Fruit fly (Drosophila melanogaster) whole organism, embryonic: ENCODE measurements around the gene MESR3.

Experiments
- B-H1 ChIP-seq: fragments of 200-800 bp; sonication (Bioruptor generic); IDR thresholded peaks from 3 replicates; pipeline ENCODE4 v1.3.6; 2022; ENCODE audit warnings: missing biosample characterization, missing genetic modification characterization
- B-H2 ChIP-seq: fragments of 200-800 bp; sonication (Bioruptor generic); optimal IDR thresholded peaks from 2 replicates; lab custom pipeline; 2018; ENCODE audit warnings: missing biosample characterization, mild to moderate bottlenecking, missing genetic modification characterization
- BEAF-32 ChIP-seq: fragments of 200-800 bp; sonication (Bioruptor generic); optimal IDR thresholded peaks from 3 replicates; lab custom pipeline; 2017; ENCODE audit warnings: missing biosample characterization, missing genetic modification characterization, mild to moderate bottlenecking, moderate library complexity, missing genetic modification reagents
- CG11456 ChIP-seq: fragments of 200-800 bp; sonication (Bioruptor generic); IDR thresholded peaks from 3 replicates; pipeline ENCODE4 v1.3.6; 2022; ENCODE audit warnings: missing biosample characterization, missing genetic modification characterization
- CG14710 ChIP-seq: fragments of 200-800 bp; sonication (Bioruptor generic); optimal IDR thresholded peaks from 3 replicates; lab custom pipeline; 2019; ENCODE audit warnings: missing biosample characterization, mild to moderate bottlenecking, missing genetic modification characterization, moderate library complexity
- CG15514 ChIP-seq: fragments of 200-800 bp; sonication (Bioruptor generic); optimal IDR thresholded peaks from 3 replicates; lab custom pipeline; 2017; ENCODE audit warnings: missing biosample characterization, missing genetic modification characterization, mild to moderate bottlenecking, moderate library complexity, missing genetic modification reagents
- CG1603 ChIP-seq: fragments of 200-800 bp; sonication (Bioruptor generic); optimal IDR thresholded peaks from 2 replicates; lab custom pipeline; 2019; ENCODE audit warnings: missing biosample characterization, mild to moderate bottlenecking, missing genetic modification characterization, moderate library complexity
- CG1647 ChIP-seq: fragments of 200-800 bp; sonication (Bioruptor generic); optimal IDR thresholded peaks from 3 replicates; lab custom pipeline; 2016; ENCODE audit warnings: missing biosample characterization, missing genetic modification characterization
- CG17802 ChIP-seq: fragments of 200-800 bp; sonication (Bioruptor generic); optimal IDR thresholded peaks from 2 replicates; lab custom pipeline; 2018; ENCODE audit warnings: missing biosample characterization, mild to moderate bottlenecking, missing genetic modification characterization, moderate library complexity
- CG17912 ChIP-seq: fragments of 200-800 bp; sonication (Bioruptor generic); optimal IDR thresholded peaks from 2 replicates; lab custom pipeline; 2018; ENCODE audit warnings: missing biosample characterization, mild to moderate bottlenecking, missing genetic modification characterization
- CG2129 ChIP-seq: fragments of 200-800 bp; sonication (Bioruptor generic); IDR thresholded peaks from 2 replicates; pipeline ENCODE4 v1.3.6; 2022; ENCODE audit warnings: missing biosample characterization, missing genetic modification characterization; ENCODE audit not compliant: partially characterized antibody
- CG32772 ChIP-seq: fragments of 200-800 bp; sonication (Bioruptor generic); IDR thresholded peaks from 2 replicates; pipeline ENCODE4 v1.3.6; 2022; ENCODE audit warnings: missing biosample characterization, missing genetic modification characterization
- CG3281 ChIP-seq: fragments of 200-800 bp; sonication (Bioruptor generic); optimal IDR thresholded peaks from 3 replicates; lab custom pipeline; 2017; ENCODE audit warnings: missing biosample characterization, mild to moderate bottlenecking, missing genetic modification characterization
- CG4360 ChIP-seq: fragments of 200-800 bp; sonication (Bioruptor generic); IDR thresholded peaks from 2 replicates; pipeline ENCODE4 v1.3.6; 2022; ENCODE audit warnings: missing biosample characterization, missing genetic modification characterization
- CG4404 ChIP-seq: fragments of 200-800 bp; sonication (Bioruptor generic); IDR thresholded peaks from 2 replicates; pipeline ENCODE4 v1.3.6; 2022; ENCODE audit warnings: missing biosample characterization, missing genetic modification characterization
- CG5245 ChIP-seq: fragments of 200-800 bp; sonication (Bioruptor generic); optimal IDR thresholded peaks from 3 replicates; lab custom pipeline; 2016; ENCODE audit warnings: missing biosample characterization, missing genetic modification characterization
- CG6765 ChIP-seq: fragments of 200-800 bp; sonication (Bioruptor generic); optimal IDR thresholded peaks from 3 replicates; lab custom pipeline; 2017; ENCODE audit warnings: missing biosample characterization, mild to moderate bottlenecking, missing genetic modification characterization
- CG6854 ChIP-seq: fragments of 200-800 bp; sonication (Bioruptor generic); optimal IDR thresholded peaks from 3 replicates; lab custom pipeline; 2017; ENCODE audit warnings: missing biosample characterization, mild to moderate bottlenecking, missing genetic modification characterization
- CHES-1-like ChIP-seq: fragments of 200-800 bp; sonication (Bioruptor generic); optimal IDR thresholded peaks from 2 replicates; lab custom pipeline; 2016; ENCODE audit warnings: missing biosample characterization, missing genetic modification characterization
- CoRest ChIP-seq: fragments of 200-800 bp; sonication (Bioruptor generic); optimal IDR thresholded peaks from 3 replicates; lab custom pipeline; 2018; ENCODE audit warnings: missing biosample characterization, mild to moderate bottlenecking, missing genetic modification characterization, moderate library complexity
- D19A ChIP-seq: fragments of 200-800 bp; optimal IDR thresholded peaks from 3 replicates; lab custom pipeline; 2019; ENCODE audit warnings: missing biosample characterization, mild to moderate bottlenecking, missing genetic modification characterization, moderate library complexity
- Ets65A ChIP-seq: fragments of 200-800 bp; sonication (Bioruptor generic); peaks from one replicate; lab custom pipeline; 2016; ENCODE audit warnings: missing biosample characterization, missing genetic modification characterization
- Hand ChIP-seq: fragments of 200-800 bp; sonication (Bioruptor generic); optimal IDR thresholded peaks from 2 replicates; lab custom pipeline; 2017; ENCODE audit warnings: mild to moderate bottlenecking, missing biosample characterization, missing genetic modification reagents, missing genetic modification characterization
- Jarid2 ChIP-seq: fragments of 200-800 bp; sonication (Bioruptor generic); optimal IDR thresholded peaks from 3 replicates; lab custom pipeline; 2017; ENCODE audit warnings: mild to moderate bottlenecking, missing biosample characterization, missing genetic modification reagents, missing genetic modification characterization
- Mad ChIP-seq: fragments of 200-800 bp; sonication (Bioruptor generic); optimal IDR thresholded peaks from 2 replicates; lab custom pipeline; 2016; ENCODE audit warnings: missing biosample characterization, missing genetic modification characterization
- Nf-YB ChIP-seq: fragments of 200-800 bp; sonication (Bioruptor generic); optimal IDR thresholded peaks from 3 replicates; lab custom pipeline; 2019; ENCODE audit warnings: missing biosample characterization, mild to moderate bottlenecking, missing genetic modification characterization, moderate library complexity
- Optix ChIP-seq: fragments of 200-800 bp; sonication (Bioruptor generic); IDR thresholded peaks from 3 replicates; pipeline ENCODE4 v1.3.6; 2022; ENCODE audit warnings: missing biosample characterization, missing genetic modification characterization
- Ssrp ChIP-seq: fragments of 200-800 bp; sonication (Bioruptor generic); optimal IDR thresholded peaks from 2 replicates; lab custom pipeline; 2018; ENCODE audit warnings: missing biosample characterization, mild to moderate bottlenecking, missing genetic modification characterization, moderate library complexity
- TFAM ChIP-seq: fragments of 200-800 bp; sonication (Bioruptor generic); optimal IDR thresholded peaks from 2 replicates; lab custom pipeline; 2017; ENCODE audit warnings: missing biosample characterization, missing genetic modification characterization, inconsistent platforms
- Trl ChIP-seq, 3 experiments: fragments of >200 bp in 2 of 3; fragments of 200-800 bp in 1 of 3; sonication (Bioruptor generic) in 1 of 3; optimal IDR thresholded peaks; 2 replicates in 1 of 3; 3 replicates in 2 of 3; lab custom pipeline; 2016 to 2017; ENCODE audit warnings: missing biosample characterization in 1 of 3, missing genetic modification characterization in 1 of 3
- al ChIP-seq: fragments of 200-800 bp; sonication (Bioruptor generic); IDR thresholded peaks from 2 replicates; pipeline ENCODE4 v1.3.6; 2022; ENCODE audit warnings: missing biosample characterization, missing genetic modification characterization
- ap ChIP-seq: fragments of 200-800 bp; sonication (Bioruptor generic); IDR thresholded peaks from 2 replicates; pipeline ENCODE4 v1.3.6; 2022; ENCODE audit warnings: missing biosample characterization, missing genetic modification characterization
- br ChIP-seq: fragments of >200 bp; optimal IDR thresholded peaks from 2 replicates; lab custom pipeline; 2017
- cad ChIP-seq: fragments of >200 bp; optimal IDR thresholded peaks from 2 replicates; lab custom pipeline; 2017; ENCODE audit warnings: missing biosample characterization, missing genetic modification characterization
- dati ChIP-seq: fragments of 200-800 bp; sonication (Bioruptor generic); IDR thresholded peaks from 2 replicates; pipeline ENCODE4 v1.3.6; 2022; ENCODE audit warnings: missing biosample characterization, missing genetic modification characterization
- gcm2 ChIP-seq: fragments of 200-800 bp; sonication (Bioruptor generic); optimal IDR thresholded peaks from 2 replicates; lab custom pipeline; 2016; ENCODE audit warnings: missing biosample characterization, missing genetic modification characterization
- gfzf ChIP-seq: fragments of 200-800 bp; sonication (Bioruptor generic); optimal IDR thresholded peaks from 2 replicates; lab custom pipeline; 2016; ENCODE audit warnings: missing biosample characterization, mild to moderate bottlenecking, missing genetic modification characterization, moderate library complexity
- grau ChIP-seq: fragments of 200-800 bp; optimal IDR thresholded peaks from 3 replicates; lab custom pipeline; 2019; ENCODE audit warnings: missing biosample characterization, mild to moderate bottlenecking, missing genetic modification characterization, moderate library complexity
- gt ChIP-seq: fragments of 200-800 bp; sonication (Bioruptor generic); IDR thresholded peaks from 2 replicates; pipeline ENCODE4 v1.3.6; 2022; ENCODE audit warnings: missing biosample characterization, missing genetic modification characterization
- ham ChIP-seq: fragments of 200-800 bp; sonication (Bioruptor generic); IDR thresholded peaks from 2 replicates; pipeline ENCODE4 v1.3.6; 2022; ENCODE audit warnings: missing biosample characterization, missing genetic modification characterization
- knrl ChIP-seq: fragments of 200-800 bp; sonication (Bioruptor generic); IDR thresholded peaks from 3 replicates; pipeline ENCODE4 v1.3.6; 2022; ENCODE audit warnings: missing biosample characterization, missing genetic modification characterization; ENCODE audit not compliant: partially characterized antibody
- lilli ChIP-seq: fragments of 200-800 bp; sonication (Bioruptor generic); optimal IDR thresholded peaks from 3 replicates; lab custom pipeline; 2016; ENCODE audit warnings: missing biosample characterization, missing genetic modification characterization
- nom ChIP-seq: fragments of 200-800 bp; sonication (Bioruptor generic); optimal IDR thresholded peaks from 2 replicates; lab custom pipeline; 2017; ENCODE audit warnings: missing biosample characterization, missing genetic modification characterization, mild to moderate bottlenecking, moderate library complexity, missing genetic modification reagents
- otp ChIP-seq: fragments of 200-800 bp; sonication (Bioruptor generic); IDR thresholded peaks from 3 replicates; pipeline ENCODE4, ENCODE4 v1.3.6; 2022; ENCODE audit warnings: missing biosample characterization, missing genetic modification characterization
- p53 ChIP-seq: fragments of 200-800 bp; sonication (Bioruptor generic); optimal IDR thresholded peaks from 2 replicates; lab custom pipeline; 2016; ENCODE audit warnings: missing biosample characterization, missing genetic modification characterization
- prd ChIP-seq, 3 experiments: fragments of >200 bp in 2 of 3; fragments of 200-800 bp in 1 of 3; sonication (Bioruptor generic) in 1 of 3; optimal IDR thresholded peaks in 2 of 3; IDR thresholded peaks in 1 of 3; 2 replicates in 2 of 3; 3 replicates in 1 of 3; pipeline versions ENCODE4 v1.3.6 to Lab custom; 2017 to 2022; ENCODE audit warnings: missing biosample characterization in 1 of 3, missing genetic modification characterization in 1 of 3
- sug ChIP-seq: fragments of 200-800 bp; optimal IDR thresholded peaks from 2 replicates; lab custom pipeline; 2019; ENCODE audit warnings: missing biosample characterization, mild to moderate bottlenecking, missing genetic modification characterization, moderate library complexity
- usp ChIP-seq: fragments of >200 bp; optimal IDR thresholded peaks from 2 replicates; lab custom pipeline; 2017; ENCODE audit warnings: missing biosample characterization, missing genetic modification characterization

Gene MESR3

dm6 chr2L:18702721-18703488 is 85.8 kb downstream of the MESR3 start, which contains the start of the genes CG10376 and CG10343 (continued):
- TF ChIP-seq nom (GFP tag; lab: Kevin White, UChicago) (peak; percentile 58), lilli (GFP tag; lab: Kevin White, UChicago) (peak; percentile 80), Hand (GFP tag; lab: Kevin White, UChicago) (peak; percentile 41), ham (GFP tag; lab: Robert Waterston, UW) (no peak), gt (GFP tag; lab: Robert Waterston, UW) (peak; percentile 57; the same call in 1 of the 2 replicates), BEAF-32 (GFP tag; lab: Kevin White, UChicago) (peak; percentile 49), CG4360 (GFP tag; lab: Robert Waterston, UW) (no peak), CG6854 (no peak), CG2129 (GFP tag; lab: Robert Waterston, UW) (no peak), p53 (peak; percentile 34), Mad (GFP tag; lab: Kevin White, UChicago) (peak; percentile 72), CG1647 (GFP tag; lab: Kevin White, UChicago) (peak; percentile 7), CG4404 (GFP tag; lab: Robert Waterston, UW) (peak; percentile 90), otp (GFP tag; lab: Robert Waterston, UW) (0 out of 3 replicates have a peak, but pooled peaks have one; percentile 25), B-H2 (GFP tag; lab: Kevin White, UChicago) (peak; percentile 86), al (GFP tag; lab: Robert Waterston, UW) (peak; percentile 85), B-H1 (GFP tag; lab: Robert Waterston, UW) (peak; percentile 78), sug (tag; lab: Kevin White, UChicago) (peak; percentile 95), prd (optimal IDR thresholded peaks at IDR 0.05; lab: Kevin White, UChicago) (no peak), prd (GFP tag; IDR thresholded peaks at IDR 0.05; lab: Robert Waterston, UW) (peak; percentile 93), grau (tag; lab: Kevin White, UChicago) (peak; percentile 93), Optix (GFP tag; lab: Robert Waterston, UW) (0 out of 3 replicates have a peak, but pooled peaks have one; percentile 41), CG1603 (tag; lab: Kevin White, UChicago) (peak; percentile 31), ap (GFP tag; lab: Robert Waterston, UW) (peak; percentile 64), CG15514 (GFP tag; lab: Kevin White, UChicago) (peak; percentile 98), CG5245 (peak; percentile 47), D19A (tag; lab: Kevin White, UChicago) (peak; percentile 99), br (lab: Kevin White, UChicago) (no peak), gcm2 (GFP tag; lab: Kevin White, UChicago) (no peak), CG14710 (tag; lab: Kevin White, UChicago) (peak; percentile 96), dati (GFP tag; lab: Robert Waterston, UW) (no peak), CG17912 (GFP tag; lab: Kevin White, UChicago) (peak; percentile 64), gfzf (GFP tag; lab: Kevin White, UChicago) (peak; percentile 40), Ets65A (peak; percentile 98), usp (no peak), CoRest (tag; lab: Kevin White, UChicago) (peak; percentile 97), cad (GFP tag; lab: Kevin White, UChicago) (no peak), CG32772 (GFP tag; lab: Robert Waterston, UW) (no peak; the same call in none of the 2 replicates), knrl (GFP tag; lab: Robert Waterston, UW) (peak; percentile 39; the same call in 1 of the 3 replicates), CHES-1-like (GFP tag; lab: Kevin White, UChicago) (peak; percentile 49), Jarid2 (peak; percentile 29), Nf-YB (GFP tag; lab: Kevin White, UChicago) (peak; percentile 74), Trl (optimal IDR thresholded peaks at IDR 0.05; lab: Kevin White, UChicago) (no peak), Trl (GFP tag; optimal IDR thresholded peaks at IDR 0.05; lab: Kevin White, UChicago) (peak; percentile 48), CG11456 (GFP tag; lab: Robert Waterston, UW) (peak; percentile 76; the same call in 2 of the 3 replicates), CG6765 (GFP tag; lab: Kevin White, UChicago) (peak; percentile 69), CG3281 (GFP tag; lab: Kevin White, UChicago) (peak; percentile 77), TFAM (GFP tag; lab: Kevin White, UChicago) (no peak), Ssrp (tag; lab: Kevin White, UChicago) (peak; percentile 95), CG17802 (tag; lab: Kevin White, UChicago) (peak; percentile 95)
